Worm (Caenorhabditis elegans) whole organism, L1 larva: ENCODE results near the gene fat-1.

Source experiments
- C04F5.9 ChIP-seq: sonication (generic microtip); optimal IDR thresholded peaks from 2 replicates; lab custom pipeline; 2016; ENCODE audit warnings: missing genetic modification characterization, missing compliant biosample characterization
- aha-1 ChIP-seq: fragments of 150-350 bp; optimal IDR thresholded peaks from 2 replicates; lab custom pipeline; 2014; ENCODE audit warnings: missing biosample characterization, missing genetic modification characterization
- alr-1 ChIP-seq: fragments of 200-800 bp; sonication (Bioruptor generic); optimal IDR thresholded peaks from 2 replicates; lab custom pipeline; 2018; ENCODE audit warnings: borderline replicate concordance, mild to moderate bottlenecking, missing genetic modification characterization, missing compliant biosample characterization
- aly-2 ChIP-seq: fragments of 150-350 bp; optimal IDR thresholded peaks from 2 replicates; lab custom pipeline; 2014; ENCODE audit warnings: missing biosample characterization, missing genetic modification characterization
- ama-1 ChIP-seq: fragments of 150-350 bp; optimal IDR thresholded peaks from 2 replicates; lab custom pipeline; 2014
- ceh-63 ChIP-seq: fragments of 200-800 bp; sonication (Bioruptor generic); optimal IDR thresholded peaks from 2 replicates; lab custom pipeline; 2018; ENCODE audit warnings: mild to moderate bottlenecking, missing genetic modification characterization, missing compliant biosample characterization
- ceh-8 ChIP-seq: fragments of 200-800 bp; sonication (Bioruptor generic); optimal IDR thresholded peaks from 2 replicates; lab custom pipeline; 2018; ENCODE audit warnings: mild to moderate bottlenecking, missing genetic modification characterization, moderate library complexity, missing compliant biosample characterization
- ceh-82 ChIP-seq, 3 experiments: fragments of 150-350 bp in 1 of 3; sonication (generic microtip) in 2 of 3; optimal IDR thresholded peaks; 2 replicates each; lab custom pipeline; 2014 to 2017; ENCODE audit warnings: missing biosample characterization in 3 of 3, missing genetic modification characterization in 3 of 3
- ceh-90 ChIP-seq: sonication (generic microtip); optimal IDR thresholded peaks from 2 replicates; lab custom pipeline; 2016; ENCODE audit warnings: missing genetic modification characterization, missing compliant biosample characterization
- ces-1 ChIP-seq: fragments of 150-350 bp; optimal IDR thresholded peaks from 2 replicates; lab custom pipeline; 2014; ENCODE audit warnings: missing biosample characterization, missing genetic modification reagents, missing genetic modification characterization
- dpl-1 ChIP-seq, 3 experiments: fragments of 150-350 bp in 2 of 3; sonication (generic microtip) in 1 of 3; optimal IDR thresholded peaks; 2 replicates each; lab custom pipeline; 2014 to 2017; ENCODE audit warnings: missing biosample characterization in 3 of 3, missing genetic modification characterization in 3 of 3, missing genetic modification reagents in 3 of 3
- dsc-1 ChIP-seq: sonication (generic microtip); optimal IDR thresholded peaks from 2 replicates; lab custom pipeline; 2016; ENCODE audit warnings: mild to moderate bottlenecking, missing genetic modification characterization, missing compliant biosample characterization
- efl-3 ChIP-seq: fragments of 200-800 bp; sonication (Bioruptor generic); optimal IDR thresholded peaks from 2 replicates; lab custom pipeline; 2018; ENCODE audit warnings: mild to moderate bottlenecking, missing genetic modification characterization, missing compliant biosample characterization
- egl-13 ChIP-seq: sonication (generic microtip); optimal IDR thresholded peaks from 2 replicates; lab custom pipeline; 2016; ENCODE audit warnings: missing genotype, missing genetic modification reagents, missing genetic modification characterization, missing compliant biosample characterization
- elt-2 ChIP-seq: sonication (generic microtip); optimal IDR thresholded peaks from 2 replicates; lab custom pipeline; 2016; ENCODE audit warnings: missing genetic modification characterization, mild to moderate bottlenecking, inconsistent platforms, missing compliant biosample characterization, missing genetic modification reagents
- elt-3 ChIP-seq, 6 experiments: fragments of 150-350 bp in 1 of 6; sonication (generic microtip); optimal IDR thresholded peaks; 2 replicates each; lab custom pipeline; 2017 to 2018; ENCODE audit warnings: missing biosample characterization in 6 of 6, missing genetic modification characterization in 6 of 6, inconsistent platforms in 1 of 6
- ets-5 ChIP-seq: fragments of 200-800 bp; sonication (Bioruptor generic); IDR thresholded peaks from 2 replicates; pipeline ENCODE4 v1.3.6; 2022; ENCODE audit warnings: missing genetic modification characterization, missing compliant biosample characterization
- fkh-10 ChIP-seq: sonication (generic microtip); optimal IDR thresholded peaks from 2 replicates; lab custom pipeline; 2017; ENCODE audit warnings: missing biosample characterization, missing genetic modification reagents, missing genetic modification characterization
- fos-1 ChIP-seq: fragments of 150-350 bp; optimal IDR thresholded peaks from 2 replicates; lab custom pipeline; 2014; ENCODE audit warnings: missing biosample characterization, missing genetic modification characterization
- grh-1 ChIP-seq: fragments of 200-800 bp; sonication (Bioruptor generic); IDR thresholded peaks from 2 replicates; pipeline ENCODE4 v1.3.6; 2022; ENCODE audit warnings: missing genetic modification reagents, missing genetic modification characterization, missing compliant biosample characterization
- hpl-2 ChIP-seq: fragments of 150-350 bp; optimal IDR thresholded peaks from 2 replicates; lab custom pipeline; 2014; ENCODE audit warnings: missing biosample characterization, missing genetic modification reagents, missing genetic modification characterization
- irx-1 ChIP-seq: sonication (generic microtip); optimal IDR thresholded peaks from 2 replicates; lab custom pipeline; 2016; ENCODE audit warnings: missing genetic modification characterization, missing compliant biosample characterization
- isw-1 ChIP-seq: fragments of 200-800 bp; sonication (Bioruptor generic); IDR thresholded peaks from 2 replicates; pipeline ENCODE4 v1.3.6; 2022; ENCODE audit warnings: missing genetic modification characterization, missing compliant biosample characterization
- lin-13 ChIP-seq: fragments of 150-350 bp; optimal IDR thresholded peaks from 2 replicates; lab custom pipeline; 2014; ENCODE audit warnings: missing biosample characterization, missing genetic modification reagents, missing genetic modification characterization
- lin-14 ChIP-seq: fragments of 200-800 bp; sonication (Bioruptor generic); optimal IDR thresholded peaks from 2 replicates; lab custom pipeline; 2018; ENCODE audit warnings: mild to moderate bottlenecking, missing genetic modification characterization, moderate library complexity, missing compliant biosample characterization
- lin-15B ChIP-seq: fragments of 150-350 bp; sonication (generic microtip); optimal IDR thresholded peaks from 3 replicates; lab custom pipeline; 2014; ENCODE audit warnings: missing biosample characterization, missing genetic modification characterization
- lin-35 ChIP-seq, 2 experiments: fragments of 150-350 bp; optimal IDR thresholded peaks; 2 replicates each; lab custom pipeline; 2014; ENCODE audit warnings: missing biosample characterization in 2 of 2, missing genetic modification characterization in 2 of 2, missing genetic modification reagents in 2 of 2
- lir-3 ChIP-seq: sonication (generic microtip); optimal IDR thresholded peaks from 2 replicates; lab custom pipeline; 2016; ENCODE audit warnings: mild to moderate bottlenecking, missing genetic modification characterization, moderate library complexity, missing compliant biosample characterization; ENCODE audit not compliant: poor library complexity
- mab-9 ChIP-seq: fragments of 200-800 bp; sonication (Bioruptor generic); IDR thresholded peaks from 2 replicates; pipeline ENCODE4 v1.3.6; 2022; ENCODE audit warnings: missing genetic modification reagents, missing genetic modification characterization, missing compliant biosample characterization
- nhr-12 ChIP-seq: sonication (generic microtip); optimal IDR thresholded peaks from 2 replicates; lab custom pipeline; 2017; ENCODE audit warnings: missing biosample characterization, missing genetic modification characterization
- nhr-237 ChIP-seq: fragments of 150-350 bp; optimal IDR thresholded peaks from 2 replicates; lab custom pipeline; 2014; ENCODE audit warnings: missing biosample characterization, missing genetic modification characterization
- nhr-28 ChIP-seq: fragments of 150-350 bp; optimal IDR thresholded peaks from 2 replicates; lab custom pipeline; 2014; ENCODE audit warnings: missing biosample characterization, missing genetic modification characterization
- nhr-47 ChIP-seq: sonication (generic microtip); optimal IDR thresholded peaks from 2 replicates; lab custom pipeline; 2016; ENCODE audit warnings: mild to moderate bottlenecking, missing genetic modification characterization, moderate library complexity, missing compliant biosample characterization
- nhr-71 ChIP-seq: sonication (generic microtip); optimal IDR thresholded peaks from 2 replicates; lab custom pipeline; 2016; ENCODE audit warnings: mild to moderate bottlenecking, missing genetic modification characterization, moderate library complexity, missing compliant biosample characterization
- nhr-76 ChIP-seq: sonication (generic microtip); optimal IDR thresholded peaks from 2 replicates; lab custom pipeline; 2017; ENCODE audit warnings: missing biosample characterization, missing genetic modification characterization
- nhr-77 ChIP-seq: fragments of 150-350 bp; optimal IDR thresholded peaks from 2 replicates; lab custom pipeline; 2014; ENCODE audit warnings: missing biosample characterization, missing genetic modification characterization
- nhr-90 ChIP-seq: sonication (generic microtip); optimal IDR thresholded peaks from 2 replicates; lab custom pipeline; 2016; ENCODE audit warnings: mild to moderate bottlenecking, missing genetic modification characterization, missing compliant biosample characterization; ENCODE audit not compliant: poor library complexity
- pag-3 ChIP-seq: sonication (generic microtip); optimal IDR thresholded peaks from 2 replicates; lab custom pipeline; 2017; ENCODE audit warnings: missing genetic modification characterization, mild to moderate bottlenecking, missing compliant biosample characterization, antibody characterized with exemption, borderline replicate concordance; ENCODE audit not compliant: insufficient read depth
- pqm-1 ChIP-seq: sonication (generic microtip); optimal IDR thresholded peaks from 3 replicates; lab custom pipeline; 2017; ENCODE audit warnings: missing biosample characterization, missing genetic modification characterization
- rnt-1 ChIP-seq: sonication (generic microtip); optimal IDR thresholded peaks from 2 replicates; lab custom pipeline; 2016; ENCODE audit warnings: mild to moderate bottlenecking, missing genetic modification characterization, moderate library complexity, missing compliant biosample characterization
- skn-1 ChIP-seq: fragments of 150-350 bp; optimal IDR thresholded peaks from 2 replicates; lab custom pipeline; 2014; ENCODE audit warnings: missing biosample characterization, missing genetic modification characterization
- sup-37 ChIP-seq: fragments of 200-800 bp; sonication (Bioruptor generic); optimal IDR thresholded peaks from 2 replicates; lab custom pipeline; 2018; ENCODE audit warnings: mild to moderate bottlenecking, missing genetic modification characterization, missing compliant biosample characterization
- swsn-7 ChIP-seq: sonication (generic microtip); optimal IDR thresholded peaks from 2 replicates; lab custom pipeline; 2016; ENCODE audit warnings: missing genetic modification characterization, missing compliant biosample characterization
- tlp-1 ChIP-seq: fragments of 150-350 bp; optimal IDR thresholded peaks from 2 replicates; lab custom pipeline; 2014; ENCODE audit warnings: missing biosample characterization, missing genetic modification characterization
- unc-130 ChIP-seq: fragments of 150-350 bp; optimal IDR thresholded peaks from 2 replicates; lab custom pipeline; 2017; ENCODE audit warnings: missing biosample characterization, missing genetic modification characterization, inconsistent platforms
- unc-30 ChIP-seq: sonication (generic microtip); optimal IDR thresholded peaks from 2 replicates; lab custom pipeline; 2017; ENCODE audit warnings: missing biosample characterization, missing genetic modification characterization
- unc-62 ChIP-seq: fragments of 150-350 bp; optimal IDR thresholded peaks from 2 replicates; lab custom pipeline; 2014; ENCODE audit warnings: missing biosample characterization, missing genetic modification reagents, missing genetic modification characterization
- unc-98 ChIP-seq: fragments of 200-800 bp; sonication (Bioruptor generic); IDR thresholded peaks from 2 replicates; pipeline ENCODE4 v1.3.6; 2022; ENCODE audit warnings: missing genetic modification characterization, missing compliant biosample characterization
- vab-15 ChIP-seq: sonication (generic microtip); optimal IDR thresholded peaks from 2 replicates; lab custom pipeline; 2017; ENCODE audit warnings: missing genotype, mild to moderate bottlenecking, missing genetic modification characterization, missing compliant biosample characterization
- xbp-1 ChIP-seq: sonication (generic microtip); optimal IDR thresholded peaks from 2 replicates; lab custom pipeline; 2016; ENCODE audit warnings: missing genetic modification characterization, missing compliant biosample characterization
- zag-1 ChIP-seq: fragments of 150-350 bp; optimal IDR thresholded peaks from 2 replicates; lab custom pipeline; 2014; ENCODE audit warnings: missing biosample characterization, missing genetic modification characterization
- zip-4 ChIP-seq: fragments of 200-800 bp; sonication (Bioruptor generic); optimal IDR thresholded peaks from 2 replicates; lab custom pipeline; 2018; ENCODE audit warnings: mild to moderate bottlenecking, missing genetic modification characterization, moderate library complexity, missing compliant biosample characterization
- ztf-11 ChIP-seq, 2 experiments: sonication (generic microtip); optimal IDR thresholded peaks; 2 replicates each; lab custom pipeline; 2016 to 2017; ENCODE audit warnings: missing genetic modification characterization in 2 of 2, missing biosample characterization in 1 of 2, missing compliant biosample characterization in 1 of 2
- ztf-4 ChIP-seq: fragments of 150-350 bp; optimal IDR thresholded peaks from 2 replicates; lab custom pipeline; 2014; ENCODE audit warnings: missing biosample characterization, missing genetic modification characterization

The fat-1 gene

ce11 chrIV:13289321-13289720 lies 26.1 kb upstream of the fat-1 start, which contains the start of gene Y67H2A.10:
Gene Y67H2A.10, minus strand, starts transcription at chrIV:13289504.
- TF ChIP-seq ets-5 (GFP tag; lab: Robert Waterston, UW) (no peak), alr-1 (tag; lab: Kevin White, UChicago) (no peak), fos-1 (tag; lab: Kevin White, UChicago) (no peak), ces-1 (GFP tag; lab: Kevin White, UChicago) (no peak), unc-62 (GFP tag; lab: Kevin White, UChicago) (no peak), egl-13 (tag; lab: Kevin White, UChicago) (no peak), lin-14 (GFP tag; lab: Kevin White, UChicago) (no peak), zip-4 (GFP tag; lab: Kevin White, UChicago) (no peak), nhr-47 (tag; lab: Kevin White, UChicago) (no peak), dsc-1 (tag; lab: Kevin White, UChicago) (no peak), irx-1 (tag; lab: Kevin White, UChicago) (peak; percentile 21), unc-30 (tag; lab: Kevin White, UChicago) (no peak), xbp-1 (tag; lab: Kevin White, UChicago) (no peak), unc-98 (GFP tag; lab: Robert Waterston, UW) (no peak), rnt-1 (tag; lab: Kevin White, UChicago) (peak; percentile 72), C04F5.9 (tag; lab: Kevin White, UChicago) (no peak), nhr-90 (tag; lab: Kevin White, UChicago) (no peak), ama-1 (lab: Kevin White, UChicago) (no peak), efl-3 (GFP tag; lab: Kevin White, UChicago) (no peak), lir-3 (tag; lab: Kevin White, UChicago) (peak; percentile 49), sup-37 (no peak), nhr-71 (tag; lab: Kevin White, UChicago) (no peak), fkh-10 (GFP tag; lab: Kevin White, UChicago) (no peak), pag-3 (no peak), nhr-28 (tag; lab: Kevin White, UChicago) (no peak), grh-1 (no peak), aha-1 (tag; lab: Kevin White, UChicago) (no peak), ztf-11 (tag; optimal IDR thresholded peaks at IDR 0.05; lab: Kevin White, UChicago) (peak in 1 of 2 experiments; percentile 14), mab-9 (GFP tag; lab: Robert Waterston, UW) (no peak), vab-15 (tag; lab: Kevin White, UChicago) (no peak), ceh-63 (GFP tag; lab: Kevin White, UChicago) (no peak), nhr-76 (no peak), elt-3 (tag; optimal IDR thresholded peaks at IDR 0.05; lab: Kevin White, UChicago) (no peak), skn-1 (tag; lab: Kevin White, UChicago) (peak; percentile 6), nhr-237 (tag; lab: Kevin White, UChicago) (no peak), pqm-1 (no peak), lin-35 (GFP tag; optimal IDR thresholded peaks at IDR 0.05; lab: Kevin White, UChicago) (peak; percentile 19 to 23), tlp-1 (no peak), unc-130 (tag; lab: Kevin White, UChicago) (no peak), lin-15B (peak; percentile 24), aly-2 (tag; lab: Kevin White, UChicago) (no peak), nhr-77 (tag; lab: Kevin White, UChicago) (no peak), isw-1 (GFP tag; lab: Robert Waterston, UW) (no peak), ztf-4 (tag; lab: Kevin White, UChicago) (no peak), ceh-8 (no peak), zag-1 (tag; lab: Kevin White, UChicago) (no peak), nhr-12 (tag; lab: Kevin White, UChicago) (no peak), hpl-2 (GFP tag; lab: Kevin White, UChicago) (no peak), ceh-90 (tag; lab: Kevin White, UChicago) (peak; percentile 44), lin-13 (no peak), ceh-82 (tag; optimal IDR thresholded peaks at IDR 0.05; lab: Kevin White, UChicago) (no peak), elt-2 (tag; lab: Kevin White, UChicago) (no peak), dpl-1 (GFP tag; optimal IDR thresholded peaks at IDR 0.05; lab: Kevin White, UChicago) (peak in 2 of 3 experiments; percentile 32 to 47), swsn-7 (no peak)
